Fruit fly (Drosophila melanogaster): Measurements from ENCODE around the gene CG43149.

dm6 chr3L:86937-87336, 32.4 kb upstream of the CG43149 start:
- TF ChIP-seq Mnt (GFP tag; optimal IDR thresholded peaks at IDR 0.05) (no peak), CG5204 (GFP tag; optimal IDR thresholded peaks at IDR 0.05) (no peak), toe (GFP tag; optimal IDR thresholded peaks at IDR 0.05) (no peak), CG7045 (GFP tag; optimal IDR thresholded peaks at IDR 0.05) (no peak), cnc (optimal IDR thresholded peaks at IDR 0.05) (no peak), CG12768 (GFP tag; optimal IDR thresholded peaks at IDR 0.05) (no peak), kay (GFP tag; ENCODE audit: borderline replicate concordance) (no peak), tj (GFP tag; optimal IDR thresholded peaks at IDR 0.05) (no peak), CG1620 (GFP tag; optimal IDR thresholded peaks at IDR 0.05) (no peak), Crg-1 (GFP tag; optimal IDR thresholded peaks at IDR 0.05) (no peak), CG33017 (tag; optimal IDR thresholded peaks at IDR 0.05) (no peak), pad (GFP tag; optimal IDR thresholded peaks at IDR 0.05) (no peak)

Data from whole organism, adult.